Worm (Caenorhabditis elegans) whole organism, L4 larva: Measurements from ENCODE around the gene W04E12.4.
A peak's percentile ranks its signal among the peaks of the same experiment; 100 is the strongest.

Experiments used
- F37D6.2 ChIP-seq: sonication (generic microtip); optimal IDR thresholded peaks from 2 replicates; lab custom pipeline; 2016; ENCODE audit warnings: mild to moderate bottlenecking, missing genetic modification characterization, missing compliant biosample characterization
- aly-2 ChIP-seq: sonication (generic microtip); optimal IDR thresholded peaks from 2 replicates; lab custom pipeline; 2018; ENCODE audit warnings: missing biosample characterization, missing genetic modification characterization
- daf-12 ChIP-seq: fragments of 150-350 bp; optimal IDR thresholded peaks from 2 replicates; lab custom pipeline; 2014; ENCODE audit warnings: missing biosample characterization, missing genetic modification reagents, missing genetic modification characterization
- dpl-1 ChIP-seq: fragments of 150-350 bp; optimal IDR thresholded peaks from 2 replicates; lab custom pipeline; 2014; ENCODE audit warnings: missing biosample characterization, missing genetic modification reagents, missing genetic modification characterization
- jun-1 ChIP-seq: fragments of 150-350 bp; optimal IDR thresholded peaks from 2 replicates; lab custom pipeline; 2014; ENCODE audit warnings: missing biosample characterization, missing genetic modification reagents, missing genetic modification characterization
- lin-13 ChIP-seq: fragments of 150-350 bp; optimal IDR thresholded peaks from 2 replicates; lab custom pipeline; 2014; ENCODE audit warnings: missing biosample characterization, missing genetic modification reagents, missing genetic modification characterization
- lsy-2 ChIP-seq, 2 experiments: fragments of 150-350 bp in 1 of 2; sonication (generic microtip) in 1 of 2; optimal IDR thresholded peaks; 2 replicates each; lab custom pipeline; 2014 to 2017; ENCODE audit warnings: missing biosample characterization in 2 of 2, missing genetic modification characterization in 2 of 2
- mdl-1 ChIP-seq, 2 experiments: fragments of 150-350 bp in 1 of 2; sonication (generic microtip) in 1 of 2; optimal IDR thresholded peaks; 2 replicates each; lab custom pipeline; 2014 to 2017; ENCODE audit warnings: missing biosample characterization in 2 of 2, missing genetic modification characterization in 2 of 2
- mes-2 ChIP-seq: sonication (generic microtip); optimal IDR thresholded peaks from 2 replicates; lab custom pipeline; 2016; ENCODE audit warnings: missing genotype, mild to moderate bottlenecking, missing genetic modification characterization, missing compliant biosample characterization; ENCODE audit not compliant: poor library complexity, severe bottlenecking
- nhr-237 ChIP-seq: sonication (generic microtip); optimal IDR thresholded peaks from 2 replicates; lab custom pipeline; 2017; ENCODE audit warnings: missing biosample characterization, missing genetic modification characterization
- nhr-42 ChIP-seq: fragments of 200-800 bp; sonication (Bioruptor generic); IDR thresholded peaks from 2 replicates; pipeline ENCODE4 v1.3.6; 2022; ENCODE audit warnings: missing genetic modification characterization, missing compliant biosample characterization
- unc-62 ChIP-seq, 3 experiments: fragments of 150-350 bp in 1 of 3; sonication (generic microtip); optimal IDR thresholded peaks in 2 of 3; peaks in 1 of 3; 1 replicate in 1 of 3; 2 replicates in 2 of 3; lab custom pipeline; 2014 to 2017; ENCODE audit warnings: missing biosample characterization in 3 of 3, missing genetic modification characterization in 3 of 3, missing genetic modification reagents in 3 of 3, missing genotype in 1 of 3
- zip-11 ChIP-seq: fragments of 200-800 bp; sonication (Bioruptor generic); IDR thresholded peaks from 2 replicates; pipeline ENCODE4 v1.3.6; 2022; ENCODE audit warnings: missing genetic modification characterization, missing compliant biosample characterization
- ztf-11 ChIP-seq: fragments of 150-350 bp; optimal IDR thresholded peaks from 2 replicates; lab custom pipeline; 2014; ENCODE audit warnings: missing biosample characterization, missing genetic modification characterization

ce11 chrV:19697348-19698172 is 45.8 kb upstream of the W04E12.4 start, which contains the start of the genes Y43F8C.13 and ani-3:
- TF ChIP-seq unc-62 (GFP tag; optimal IDR thresholded peaks at IDR 0.05 in 1 of 2; lab: Kevin White, UChicago) (no peak), unc-62 (tag; optimal IDR thresholded peaks at IDR 0.05; lab: Kevin White, UChicago) (no peak), mdl-1 (tag; optimal IDR thresholded peaks at IDR 0.05; lab: Kevin White, UChicago) (no peak), aly-2 (tag; lab: Kevin White, UChicago) (no peak), lin-13 (peak; percentile 17), daf-12 (tag; lab: Kevin White, UChicago) (no peak), lsy-2 (tag; optimal IDR thresholded peaks at IDR 0.05; lab: Kevin White, UChicago) (peak in 1 of 2 experiments; percentile 23), zip-11 (GFP tag; lab: Robert Waterston, UW) (no peak), nhr-42 (GFP tag; lab: Robert Waterston, UW) (no peak), dpl-1 (GFP tag; lab: Kevin White, UChicago) (no peak), mes-2 (tag; lab: Kevin White, UChicago) (no peak), ztf-11 (tag; lab: Kevin White, UChicago) (no peak), nhr-237 (tag; lab: Kevin White, UChicago) (no peak), F37D6.2 (tag; lab: Kevin White, UChicago) (no peak), jun-1 (tag; lab: Kevin White, UChicago) (no peak)
